Fruit fly (Drosophila melanogaster) whole organism, embryonic: Measurements from ENCODE around the gene Pstk.

ENCODE experiments used
- ATbp ChIP-seq: fragments of 200-800 bp; sonication (Bioruptor generic); optimal IDR thresholded peaks from 2 replicates; lab custom pipeline; 2017; ENCODE audit warnings: missing biosample characterization, mild to moderate bottlenecking, missing genetic modification characterization, missing genetic modification reagents
- Bgb ChIP-seq: fragments of 200-800 bp; sonication (Bioruptor generic); IDR thresholded peaks from 2 replicates; pipeline ENCODE4 v1.3.6; 2022; ENCODE audit warnings: missing biosample characterization, missing genetic modification characterization; ENCODE audit not compliant: partially characterized antibody
- CG10654 ChIP-seq: fragments of 200-800 bp; sonication (Bioruptor generic); optimal IDR thresholded peaks from 2 replicates; lab custom pipeline; 2016; ENCODE audit warnings: missing biosample characterization, missing genetic modification characterization
- CG11247 ChIP-seq: fragments of 200-800 bp; sonication (Bioruptor generic); IDR thresholded peaks from 2 replicates; pipeline ENCODE4 v1.3.6; 2022; ENCODE audit warnings: missing biosample characterization, missing genetic modification characterization
- CG12744 ChIP-seq: fragments of 200-800 bp; sonication (Bioruptor generic); optimal IDR thresholded peaks from 2 replicates; lab custom pipeline; 2016; ENCODE audit warnings: missing biosample characterization, missing genetic modification characterization
- CG15514 ChIP-seq: fragments of 200-800 bp; sonication (Bioruptor generic); optimal IDR thresholded peaks from 3 replicates; lab custom pipeline; 2017; ENCODE audit warnings: missing biosample characterization, missing genetic modification characterization, mild to moderate bottlenecking, moderate library complexity, missing genetic modification reagents
- CG16779 ChIP-seq: fragments of 200-800 bp; sonication (Bioruptor generic); IDR thresholded peaks from 2 replicates; pipeline ENCODE4 v1.3.6; 2022; ENCODE audit warnings: missing biosample characterization, missing genetic modification characterization
- CG17361 ChIP-seq: fragments of 200-800 bp; sonication (Bioruptor generic); IDR thresholded peaks from 3 replicates; pipeline ENCODE4 v1.3.6; 2022; ENCODE audit warnings: missing biosample characterization, missing genetic modification characterization
- CG17385 ChIP-seq: fragments of 200-800 bp; sonication (Bioruptor generic); optimal IDR thresholded peaks from 3 replicates; lab custom pipeline; 2018; ENCODE audit warnings: missing biosample characterization, mild to moderate bottlenecking, missing genetic modification characterization
- CG2116 ChIP-seq: fragments of 200-800 bp; sonication (Bioruptor generic); optimal IDR thresholded peaks from 3 replicates; lab custom pipeline; 2018; ENCODE audit warnings: missing biosample characterization, mild to moderate bottlenecking, missing genetic modification characterization
- CG2129 ChIP-seq: fragments of 200-800 bp; sonication (Bioruptor generic); IDR thresholded peaks from 2 replicates; pipeline ENCODE4 v1.3.6; 2022; ENCODE audit warnings: missing biosample characterization, missing genetic modification characterization; ENCODE audit not compliant: partially characterized antibody
- CG2678 ChIP-seq: fragments of 200-800 bp; sonication (Bioruptor generic); optimal IDR thresholded peaks from 3 replicates; lab custom pipeline; 2019; ENCODE audit warnings: missing biosample characterization, mild to moderate bottlenecking, missing genetic modification characterization, moderate library complexity
- CG30020 ChIP-seq: fragments of 200-800 bp; optimal IDR thresholded peaks from 2 replicates; lab custom pipeline; 2019; ENCODE audit warnings: missing biosample characterization, mild to moderate bottlenecking, missing genetic modification characterization, moderate library complexity
- CG31365 ChIP-seq: fragments of 200-800 bp; sonication (Bioruptor generic); optimal IDR thresholded peaks from 2 replicates; lab custom pipeline; 2018; ENCODE audit warnings: missing biosample characterization, mild to moderate bottlenecking, missing genetic modification characterization
- CG34422 ChIP-seq: fragments of 200-800 bp; sonication (Bioruptor generic); IDR thresholded peaks from 3 replicates; pipeline ENCODE4 v1.3.6; 2022; ENCODE audit warnings: missing biosample characterization, missing genetic modification characterization
- CG3726 ChIP-seq: fragments of 200-800 bp; sonication (Bioruptor generic); IDR thresholded peaks from 3 replicates; pipeline ENCODE4, ENCODE4 v1.3.6; 2022; ENCODE audit warnings: missing biosample characterization, missing genetic modification characterization
- CG4282 ChIP-seq: fragments of 200-800 bp; sonication (Bioruptor generic); optimal IDR thresholded peaks from 2 replicates; lab custom pipeline; 2016; ENCODE audit warnings: missing biosample characterization, missing genetic modification characterization
- CG4328 ChIP-seq: fragments of 200-800 bp; sonication (Bioruptor generic); optimal IDR thresholded peaks from 3 replicates; lab custom pipeline; 2017; ENCODE audit warnings: missing biosample characterization, missing genetic modification reagents, missing genetic modification characterization
- CG4617 ChIP-seq: fragments of 200-800 bp; sonication (Bioruptor generic); optimal IDR thresholded peaks from 3 replicates; lab custom pipeline; 2016; ENCODE audit warnings: missing biosample characterization, missing genetic modification characterization, borderline replicate concordance
- CG5180 ChIP-seq: fragments of 200-800 bp; sonication (Bioruptor generic); optimal IDR thresholded peaks from 3 replicates; lab custom pipeline; 2017; ENCODE audit warnings: missing biosample characterization, missing genetic modification characterization, mild to moderate bottlenecking, moderate library complexity, missing genetic modification reagents
- CG7372 ChIP-seq: fragments of 200-800 bp; sonication (Bioruptor generic); IDR thresholded peaks from 2 replicates; pipeline ENCODE4 v1.3.6; 2022; ENCODE audit warnings: missing biosample characterization, missing genetic modification characterization
- CG9609 ChIP-seq: fragments of 200-800 bp; sonication (Bioruptor generic); optimal IDR thresholded peaks from 3 replicates; lab custom pipeline; 2016; ENCODE audit warnings: missing biosample characterization, missing genetic modification characterization
- Doc3 ChIP-seq: fragments of 200-800 bp; sonication (Bioruptor generic); IDR thresholded peaks from 3 replicates; pipeline ENCODE4 v1.3.6; 2022; ENCODE audit warnings: missing biosample characterization, missing genetic modification characterization; ENCODE audit not compliant: partially characterized antibody
- H2.0 ChIP-seq: fragments of 200-800 bp; sonication (Bioruptor generic); IDR thresholded peaks from 2 replicates; pipeline ENCODE4 v1.3.6; 2022; ENCODE audit warnings: missing biosample characterization, missing genetic modification characterization
- HLH3B ChIP-seq: fragments of 200-800 bp; sonication (Bioruptor generic); IDR thresholded peaks from 2 replicates; pipeline ENCODE4 v1.3.6; 2022; ENCODE audit warnings: missing biosample characterization, missing genetic modification characterization
- Hey ChIP-seq: fragments of 200-800 bp; sonication (Bioruptor generic); optimal IDR thresholded peaks from 3 replicates; lab custom pipeline; 2018; ENCODE audit warnings: missing biosample characterization, mild to moderate bottlenecking, missing genetic modification characterization
- HmgZ ChIP-seq: fragments of 200-800 bp; sonication (Bioruptor generic); optimal IDR thresholded peaks from 2 replicates; lab custom pipeline; 2018; ENCODE audit warnings: missing biosample characterization, mild to moderate bottlenecking, missing genetic modification characterization
- Lhr ChIP-seq: fragments of 200-800 bp; sonication (Bioruptor generic); optimal IDR thresholded peaks from 3 replicates; lab custom pipeline; 2017; ENCODE audit warnings: mild to moderate bottlenecking, missing biosample characterization, missing genetic modification reagents, missing genetic modification characterization
- MTF-1 ChIP-seq: fragments of 200-800 bp; sonication (Bioruptor generic); optimal IDR thresholded peaks from 2 replicates; lab custom pipeline; 2018; ENCODE audit warnings: missing biosample characterization, mild to moderate bottlenecking, missing genetic modification characterization, borderline replicate concordance
- Mad ChIP-seq: fragments of 200-800 bp; sonication (Bioruptor generic); optimal IDR thresholded peaks from 2 replicates; lab custom pipeline; 2016; ENCODE audit warnings: missing biosample characterization, missing genetic modification characterization
- Meics ChIP-seq: fragments of 200-800 bp; sonication (Bioruptor generic); optimal IDR thresholded peaks from 2 replicates; lab custom pipeline; 2017; ENCODE audit warnings: missing biosample characterization, mild to moderate bottlenecking, missing genetic modification characterization
- NfI ChIP-seq: fragments of 200-800 bp; sonication (Bioruptor generic); optimal IDR thresholded peaks from 3 replicates; lab custom pipeline; 2018; ENCODE audit warnings: missing biosample characterization, mild to moderate bottlenecking, missing genetic modification characterization, moderate library complexity
- Trl ChIP-seq, 3 experiments: fragments of >200 bp in 2 of 3; fragments of 200-800 bp in 1 of 3; sonication (Bioruptor generic) in 1 of 3; optimal IDR thresholded peaks; 2 replicates in 1 of 3; 3 replicates in 2 of 3; lab custom pipeline; 2016 to 2017; ENCODE audit warnings: missing biosample characterization in 1 of 3, missing genetic modification characterization in 1 of 3
- Vsx1 ChIP-seq: fragments of 200-800 bp; sonication (Bioruptor generic); optimal IDR thresholded peaks from 2 replicates; lab custom pipeline; 2017; ENCODE audit warnings: missing biosample characterization, mild to moderate bottlenecking, missing genetic modification characterization, missing genetic modification reagents
- bowl ChIP-seq: fragments of 200-800 bp; sonication (Bioruptor generic); IDR thresholded peaks from 2 replicates; pipeline ENCODE4 v1.3.6; 2022; ENCODE audit warnings: missing biosample characterization, missing genetic modification characterization
- cato ChIP-seq: fragments of 200-800 bp; sonication (Bioruptor generic); optimal IDR thresholded peaks from 2 replicates; lab custom pipeline; 2016; ENCODE audit warnings: missing biosample characterization, missing genetic modification characterization, borderline replicate concordance
- cwo ChIP-seq: fragments of 200-800 bp; sonication (Bioruptor generic); optimal IDR thresholded peaks from 3 replicates; lab custom pipeline; 2017; ENCODE audit warnings: missing biosample characterization, missing genetic modification characterization, mild to moderate bottlenecking, moderate library complexity, missing genetic modification reagents
- dmrt99B ChIP-seq: fragments of 200-800 bp; sonication (Bioruptor generic); optimal IDR thresholded peaks from 2 replicates; lab custom pipeline; 2018; ENCODE audit warnings: missing biosample characterization, mild to moderate bottlenecking, missing genetic modification characterization, moderate library complexity
- fd102C ChIP-seq: fragments of 200-800 bp; sonication (Bioruptor generic); optimal IDR thresholded peaks from 2 replicates; lab custom pipeline; 2018; ENCODE audit warnings: missing biosample characterization, mild to moderate bottlenecking, missing genetic modification characterization, moderate library complexity
- fd3F ChIP-seq: fragments of 200-800 bp; sonication (Bioruptor generic); optimal IDR thresholded peaks from 2 replicates; lab custom pipeline; 2018; ENCODE audit warnings: missing biosample characterization, mild to moderate bottlenecking, missing genetic modification characterization, moderate library complexity
- fd64A ChIP-seq: fragments of 200-800 bp; sonication (Bioruptor generic); optimal IDR thresholded peaks from 3 replicates; lab custom pipeline; 2018; ENCODE audit warnings: missing biosample characterization, mild to moderate bottlenecking, missing genetic modification characterization
- ftz-f1 ChIP-seq: fragments of 200-800 bp; sonication (Bioruptor generic); optimal IDR thresholded peaks from 2 replicates; lab custom pipeline; 2016; ENCODE audit warnings: missing biosample characterization, missing genetic modification characterization
- gce ChIP-seq: fragments of 200-800 bp; sonication (Bioruptor generic); IDR thresholded peaks from 3 replicates; pipeline ENCODE4 v1.3.6; 2022; ENCODE audit warnings: missing biosample characterization, missing genetic modification characterization
- gsb-n ChIP-seq: fragments of 200-800 bp; sonication (Bioruptor generic); optimal IDR thresholded peaks from 3 replicates; lab custom pipeline; 2018; ENCODE audit warnings: missing biosample characterization, mild to moderate bottlenecking, missing genetic modification characterization
- nerfin-2 ChIP-seq: fragments of 200-800 bp; sonication (Bioruptor generic); IDR thresholded peaks from 2 replicates; pipeline ENCODE4 v1.3.6; 2022; ENCODE audit warnings: missing biosample characterization, missing genetic modification characterization; ENCODE audit not compliant: partially characterized antibody
- ro ChIP-seq: fragments of 200-800 bp; sonication (Bioruptor generic); IDR thresholded peaks from 2 replicates; pipeline ENCODE4 v1.3.6; 2022; ENCODE audit warnings: missing biosample characterization, missing genetic modification characterization
- stwl ChIP-seq: fragments of 200-800 bp; sonication (Bioruptor generic); optimal IDR thresholded peaks from 3 replicates; lab custom pipeline; 2018; ENCODE audit warnings: missing biosample characterization, mild to moderate bottlenecking, missing genetic modification characterization, moderate library complexity

Pstk gene

dm6 chrX:19597684-19598363, 20.5 kb downstream of the Pstk start, which contains the start of gene RpS10b (continued):
- TF ChIP-seq CG2129 (GFP tag; lab: Robert Waterston, UW), result peak; percentile 85
- TF ChIP-seq Vsx1 (GFP tag; lab: Kevin White, UChicago), result peak; percentile 93
- TF ChIP-seq ftz-f1 (GFP tag; lab: Kevin White, UChicago), result peak; percentile 56
- peak; percentile 92 for TF ChIP-seq ATbp (GFP tag; lab: Kevin White, UChicago)
- peak; percentile 80 for TF ChIP-seq CG2678
- TF ChIP-seq HLH3B (GFP tag; lab: Robert Waterston, UW), result peak; percentile 57
- peak; percentile 91 for TF ChIP-seq Bgb (GFP tag; lab: Robert Waterston, UW)
- peak; percentile 69 for TF ChIP-seq CG30020 (tag; lab: Kevin White, UChicago)
- peak; percentile 90 for TF ChIP-seq CG9609 (GFP tag; lab: Kevin White, UChicago)
- TF ChIP-seq CG16779 (GFP tag; lab: Robert Waterston, UW), result peak; percentile 67; the same call in 1 of the 2 replicates
- peak; percentile 81 for TF ChIP-seq dmrt99B (tag; lab: Kevin White, UChicago)
- TF ChIP-seq CG12744, result peak; percentile 67
- TF ChIP-seq HmgZ (tag; lab: Kevin White, UChicago), result peak; percentile 81
- peak; percentile 71 for TF ChIP-seq H2.0 (GFP tag; lab: Robert Waterston, UW)
- peak; percentile 91 for TF ChIP-seq Hey (tag; lab: Kevin White, UChicago)
- peak; percentile 96 for TF ChIP-seq CG4328 (GFP tag; lab: Kevin White, UChicago)
- peak; percentile 96 for TF ChIP-seq Meics (GFP tag; lab: Kevin White, UChicago)
- TF ChIP-seq bowl, result 0 out of 2 replicates have a peak, but pooled peaks have one; percentile 22
- peak; percentile 81 for TF ChIP-seq CG31365 (tag; lab: Kevin White, UChicago)
- TF ChIP-seq CG17361 (GFP tag; lab: Robert Waterston, UW), result peak; percentile 93
- peak; percentile 95 for TF ChIP-seq CG2116 (GFP tag; lab: Kevin White, UChicago)
- TF ChIP-seq CG5180 (GFP tag; lab: Kevin White, UChicago), result peak; percentile 84
- TF ChIP-seq fd64A (GFP tag; lab: Kevin White, UChicago), result peak; percentile 95
- TF ChIP-seq cwo (GFP tag; lab: Kevin White, UChicago), result peak; percentile 77
- peak; percentile 81 for TF ChIP-seq cato (GFP tag; lab: Kevin White, UChicago)
- peak; percentile 79 for TF ChIP-seq fd102C
- peak; percentile 86 for TF ChIP-seq Mad (GFP tag; lab: Kevin White, UChicago)
- TF ChIP-seq CG4617 (GFP tag; lab: Kevin White, UChicago), result peak; percentile 57
- no peak for TF ChIP-seq ro (GFP tag; lab: Robert Waterston, UW)
- TF ChIP-seq CG15514 (GFP tag; lab: Kevin White, UChicago), result peak; percentile 92
- TF ChIP-seq CG10654 (GFP tag; lab: Kevin White, UChicago), result peak; percentile 83
- TF ChIP-seq Doc3 (GFP tag; lab: Robert Waterston, UW), result peak; percentile 89
- TF ChIP-seq gsb-n (tag; lab: Kevin White, UChicago), result peak; percentile 77
- peak; percentile 69 for TF ChIP-seq CG11247
- TF ChIP-seq CG17385 (GFP tag; lab: Kevin White, UChicago), result peak; percentile 98
- TF ChIP-seq Trl (optimal IDR thresholded peaks at IDR 0.05; lab: Kevin White, UChicago), result no peak
- peak; percentile 82 for TF ChIP-seq Trl (GFP tag; optimal IDR thresholded peaks at IDR 0.05; lab: Kevin White, UChicago)
- TF ChIP-seq Lhr (GFP tag; lab: Kevin White, UChicago), result peak; percentile 97
- peak; percentile 76 for TF ChIP-seq stwl (tag; lab: Kevin White, UChicago)
- TF ChIP-seq gce, result peak; percentile 87
- TF ChIP-seq CG4282, result no peak
- peak; percentile 95 for TF ChIP-seq NfI (GFP tag; lab: Kevin White, UChicago)
- TF ChIP-seq MTF-1, result peak; percentile 97
- TF ChIP-seq CG7372 (GFP tag; lab: Robert Waterston, UW), result peak; percentile 41
- TF ChIP-seq CG34422 (GFP tag; lab: Robert Waterston, UW), result peak; percentile 84
- peak; percentile 66; the same call in 2 of the 3 replicates for TF ChIP-seq CG3726 (GFP tag; lab: Robert Waterston, UW)
- peak; percentile 77 for TF ChIP-seq fd3F (GFP tag; lab: Kevin White, UChicago)
- peak; percentile 86 for TF ChIP-seq nerfin-2 (GFP tag; lab: Robert Waterston, UW)
